Worm (Caenorhabditis elegans) whole organism, L3 larva: ENCODE measurements around the gene F08D12.15.
A peak's percentile ranks its signal among the peaks of the same experiment; 100 is the strongest.

Source experiments
- R02D3.7 ChIP-seq: fragments of 150-350 bp; optimal IDR thresholded peaks from 2 replicates; lab custom pipeline; 2014; ENCODE audit warnings: missing biosample characterization, missing genetic modification characterization
- ZK546.5 ChIP-seq: sonication (generic microtip); optimal IDR thresholded peaks from 2 replicates; lab custom pipeline; 2017; ENCODE audit warnings: missing biosample characterization, missing genetic modification characterization
- aly-2 ChIP-seq: fragments of 150-350 bp; optimal IDR thresholded peaks from 2 replicates; lab custom pipeline; 2014; ENCODE audit warnings: missing biosample characterization, missing genetic modification characterization
- ama-1 ChIP-seq: fragments of 150-350 bp; optimal IDR thresholded peaks from 2 replicates; lab custom pipeline; 2018
- ceh-28 ChIP-seq: fragments of 150-350 bp; optimal IDR thresholded peaks from 2 replicates; lab custom pipeline; 2014; ENCODE audit warnings: missing biosample characterization, missing genetic modification reagents, missing genetic modification characterization
- ceh-82 ChIP-seq: fragments of 150-350 bp; optimal IDR thresholded peaks from 2 replicates; lab custom pipeline; 2014; ENCODE audit warnings: missing biosample characterization, missing genetic modification characterization
- egl-5 ChIP-seq: fragments of 150-350 bp; optimal IDR thresholded peaks from 2 replicates; lab custom pipeline; 2017; ENCODE audit warnings: missing biosample characterization, missing genetic modification reagents, missing genetic modification characterization, inconsistent platforms
- elt-1 ChIP-seq: fragments of 150-350 bp; optimal IDR thresholded peaks from 2 replicates; lab custom pipeline; 2014; ENCODE audit warnings: missing biosample characterization, missing genetic modification characterization
- elt-2 ChIP-seq: sonication (generic microtip); optimal IDR thresholded peaks from 2 replicates; lab custom pipeline; 2016; ENCODE audit warnings: missing genetic modification reagents, mild to moderate bottlenecking, missing genetic modification characterization, missing compliant biosample characterization
- elt-3 ChIP-seq, 3 experiments: fragments of 150-350 bp in 1 of 3; sonication (generic microtip) in 2 of 3; optimal IDR thresholded peaks; 2 replicates in 2 of 3; 4 replicates in 1 of 3; lab custom pipeline; 2014 to 2017; ENCODE audit warnings: missing biosample characterization in 3 of 3, missing genetic modification characterization in 3 of 3
- eor-1 ChIP-seq, 2 experiments: fragments of 150-350 bp; optimal IDR thresholded peaks; 2 replicates each; lab custom pipeline; 2014 to 2018; ENCODE audit warnings: missing biosample characterization in 2 of 2, missing genetic modification characterization in 2 of 2
- fkh-10 ChIP-seq: sonication (generic microtip); optimal IDR thresholded peaks from 2 replicates; lab custom pipeline; 2017; ENCODE audit warnings: missing biosample characterization, missing genetic modification reagents, missing genetic modification characterization
- fkh-2 ChIP-seq: fragments of 150-350 bp; optimal IDR thresholded peaks from 2 replicates; lab custom pipeline; 2014; ENCODE audit warnings: missing biosample characterization, missing genetic modification reagents, missing genetic modification characterization
- fos-1 ChIP-seq: fragments of 150-350 bp; optimal IDR thresholded peaks from 2 replicates; lab custom pipeline; 2014; ENCODE audit warnings: missing biosample characterization, missing genetic modification characterization
- lin-15B ChIP-seq: fragments of 150-350 bp; optimal IDR thresholded peaks from 2 replicates; lab custom pipeline; 2014; ENCODE audit warnings: missing biosample characterization, missing genetic modification characterization
- lin-39 ChIP-seq: fragments of 150-350 bp; optimal IDR thresholded peaks from 2 replicates; lab custom pipeline; 2018; ENCODE audit warnings: missing biosample characterization, missing genetic modification reagents, missing genetic modification characterization
- lsy-12 ChIP-seq: sonication (generic microtip); optimal IDR thresholded peaks from 2 replicates; lab custom pipeline; 2016; ENCODE audit warnings: mild to moderate bottlenecking, missing genetic modification characterization, missing compliant biosample characterization
- mdl-1 ChIP-seq: fragments of 150-350 bp; optimal IDR thresholded peaks from 2 replicates; lab custom pipeline; 2014; ENCODE audit warnings: missing biosample characterization, missing genetic modification characterization
- mml-1 ChIP-seq: fragments of 150-350 bp; sonication (generic microtip); optimal IDR thresholded peaks from 3 replicates; lab custom pipeline; 2014; ENCODE audit warnings: missing biosample characterization, missing genetic modification characterization
- nfya-1 ChIP-seq: sonication (generic microtip); optimal IDR thresholded peaks from 2 replicates; lab custom pipeline; 2017; ENCODE audit warnings: missing genetic modification characterization, mild to moderate bottlenecking, missing compliant biosample characterization, antibody characterized with exemption, moderate library complexity; ENCODE audit not compliant: insufficient read depth
- nhr-11 ChIP-seq: fragments of 150-350 bp; optimal IDR thresholded peaks from 2 replicates; lab custom pipeline; 2014; ENCODE audit warnings: missing biosample characterization, missing genetic modification characterization
- nhr-12 ChIP-seq: fragments of 150-350 bp; optimal IDR thresholded peaks from 2 replicates; lab custom pipeline; 2014; ENCODE audit warnings: missing biosample characterization, missing genetic modification characterization
- nhr-23 ChIP-seq: fragments of 150-350 bp; optimal IDR thresholded peaks from 2 replicates; lab custom pipeline; 2014; ENCODE audit warnings: missing biosample characterization, missing genetic modification reagents, missing genetic modification characterization
- nhr-237 ChIP-seq: fragments of 150-350 bp; optimal IDR thresholded peaks from 2 replicates; lab custom pipeline; 2014; ENCODE audit warnings: missing biosample characterization, missing genetic modification characterization
- nhr-25 ChIP-seq: sonication (generic microtip); optimal IDR thresholded peaks from 2 replicates; lab custom pipeline; 2017; ENCODE audit warnings: missing biosample characterization, missing genetic modification characterization
- nhr-28 ChIP-seq: fragments of 150-350 bp; optimal IDR thresholded peaks from 2 replicates; lab custom pipeline; 2014; ENCODE audit warnings: missing biosample characterization, missing genetic modification characterization
- nhr-43 ChIP-seq: sonication (generic microtip); optimal IDR thresholded peaks from 2 replicates; lab custom pipeline; 2016; ENCODE audit warnings: mild to moderate bottlenecking, missing genetic modification characterization, missing compliant biosample characterization; ENCODE audit not compliant: poor library complexity, severe bottlenecking
- nhr-76 ChIP-seq: fragments of 150-350 bp; sonication (generic microtip); optimal IDR thresholded peaks from 5 replicates; lab custom pipeline; 2014; ENCODE audit warnings: missing biosample characterization, missing genetic modification characterization
- nhr-77 ChIP-seq: fragments of 150-350 bp; optimal IDR thresholded peaks from 2 replicates; lab custom pipeline; 2014; ENCODE audit warnings: missing biosample characterization, missing genetic modification characterization
- pha-4 ChIP-seq: fragments of 150-350 bp; optimal IDR thresholded peaks from 2 replicates; lab custom pipeline; 2014; ENCODE audit warnings: missing biosample characterization, missing genetic modification reagents, missing genetic modification characterization
- pqm-1 ChIP-seq: fragments of 150-350 bp; optimal IDR thresholded peaks from 2 replicates; lab custom pipeline; 2017; ENCODE audit warnings: missing biosample characterization, missing genetic modification characterization, inconsistent platforms
- sea-2 ChIP-seq: fragments of 150-350 bp; sonication (generic microtip); optimal IDR thresholded peaks from 4 replicates; lab custom pipeline; 2014; ENCODE audit warnings: missing biosample characterization, missing genetic modification reagents, missing genetic modification characterization
- skn-1 ChIP-seq: fragments of 150-350 bp; optimal IDR thresholded peaks from 2 replicates; lab custom pipeline; 2014; ENCODE audit warnings: missing biosample characterization, missing genetic modification characterization
- snpc-4 ChIP-seq: fragments of 150-350 bp; optimal IDR thresholded peaks from 2 replicates; lab custom pipeline; 2014; ENCODE audit warnings: missing biosample characterization, missing genetic modification characterization
- tbx-2 ChIP-seq: sonication (generic microtip); optimal IDR thresholded peaks from 2 replicates; lab custom pipeline; 2016; ENCODE audit warnings: mild to moderate bottlenecking, missing genetic modification characterization, missing compliant biosample characterization
- unc-39 ChIP-seq: sonication (generic microtip); optimal IDR thresholded peaks from 4 replicates; lab custom pipeline; 2017; ENCODE audit warnings: missing biosample characterization, missing genetic modification characterization
- unc-62 ChIP-seq: fragments of 150-350 bp; sonication (generic microtip); optimal IDR thresholded peaks from 4 replicates; lab custom pipeline; 2014; ENCODE audit warnings: missing biosample characterization, missing genetic modification reagents, missing genetic modification characterization
- zag-1 ChIP-seq: fragments of 150-350 bp; optimal IDR thresholded peaks from 2 replicates; lab custom pipeline; 2014; ENCODE audit warnings: missing biosample characterization, missing genetic modification characterization
- ztf-11 ChIP-seq: fragments of 150-350 bp; optimal IDR thresholded peaks from 2 replicates; lab custom pipeline; 2014; ENCODE audit warnings: missing biosample characterization, missing genetic modification characterization
- ztf-4 ChIP-seq: fragments of 150-350 bp; optimal IDR thresholded peaks from 2 replicates; lab custom pipeline; 2014; ENCODE audit warnings: missing biosample characterization, missing genetic modification characterization

F08D12.15 gene

ce11 chrII:2800550-2801233 lies 34.3 kb downstream of the F08D12.15 start, which contains the start of gene nhr-119 (continued):
- TF ChIP-seq egl-5 (tag; lab: Kevin White, UChicago) (no peak), skn-1 (tag; lab: Kevin White, UChicago) (peak; percentile 20), elt-3 (tag; optimal IDR thresholded peaks at IDR 0.05; lab: Kevin White, UChicago) (peak in 2 of 3 experiments; percentile 74 to 92), nhr-43 (peak; percentile 93), R02D3.7 (tag; lab: Kevin White, UChicago) (peak; percentile 48), lin-15B (tag; lab: Kevin White, UChicago) (peak; percentile 10), unc-62 (GFP tag; lab: Kevin White, UChicago) (peak; percentile 11), pqm-1 (tag; lab: Kevin White, UChicago) (peak; percentile 92), nfya-1 (tag; lab: Kevin White, UChicago) (peak; percentile 65), nhr-76 (no peak), lin-39 (tag; lab: Kevin White, UChicago) (no peak), ceh-28 (tag; lab: Kevin White, UChicago) (peak; percentile 90), aly-2 (no peak), snpc-4 (tag; lab: Kevin White, UChicago) (no peak), ztf-4 (tag; lab: Kevin White, UChicago) (no peak), lsy-12 (tag; lab: Kevin White, UChicago) (no peak), fos-1 (no peak), ZK546.5 (no peak), tbx-2 (tag; lab: Kevin White, UChicago) (no peak), zag-1 (no peak)

- TF ChIP-seq nhr-237 (no peak), egl-5 (tag; lab: Kevin White, UChicago) (no peak), elt-2 (no peak), ceh-82 (tag; lab: Kevin White, UChicago) (no peak), unc-62 (GFP tag; lab: Kevin White, UChicago) (no peak), ztf-4 (tag; lab: Kevin White, UChicago) (no peak), ama-1 (lab: Kevin White, UChicago) (no peak), nhr-12 (tag; lab: Kevin White, UChicago) (no peak), nhr-11 (tag; lab: Kevin White, UChicago) (no peak), pqm-1 (tag; lab: Kevin White, UChicago) (no peak), elt-1 (no peak), nhr-23 (tag; lab: Kevin White, UChicago) (no peak), nhr-25 (tag; lab: Kevin White, UChicago) (no peak)
These were observed 35.3 kb downstream of the F08D12.15 start for ce11 chrII:2801764-2802163.

ce11 chrII:2802804-2803586 lies 36.6 kb downstream of the F08D12.15 start:
- TF ChIP-seq elt-2 (peak; percentile 89), nhr-28 (no peak), aly-2 (no peak), zag-1 (no peak), nhr-43 (peak; percentile 15), mml-1 (tag; lab: Kevin White, UChicago) (peak; percentile 37), nfya-1 (tag; lab: Kevin White, UChicago) (no peak), pqm-1 (tag; lab: Kevin White, UChicago) (peak; percentile 64), nhr-25 (tag; lab: Kevin White, UChicago) (peak; percentile 18), elt-3 (tag; optimal IDR thresholded peaks at IDR 0.05; lab: Kevin White, UChicago) (peak in 1 of 3 experiments; percentile 30), eor-1 (tag; optimal IDR thresholded peaks at IDR 0.05; lab: Kevin White, UChicago) (no peak)

ce11 chrII:2804245-2804644 lies 37.8 kb downstream of the F08D12.15 start:
- TF ChIP-seq fkh-10 (GFP tag; lab: Kevin White, UChicago) (no peak), nfya-1 (tag; lab: Kevin White, UChicago) (peak; percentile 67), R02D3.7 (tag; lab: Kevin White, UChicago) (no peak), mdl-1 (tag; lab: Kevin White, UChicago) (no peak), nhr-28 (no peak), ceh-28 (tag; lab: Kevin White, UChicago) (no peak), pha-4 (tag; lab: Kevin White, UChicago) (peak; percentile 63), nhr-237 (no peak), nhr-76 (no peak), fos-1 (no peak), unc-39 (tag; lab: Kevin White, UChicago) (no peak), nhr-25 (tag; lab: Kevin White, UChicago) (no peak), sea-2 (GFP tag; lab: Kevin White, UChicago) (no peak), zag-1 (no peak), lin-15B (tag; lab: Kevin White, UChicago) (peak; percentile 4), ztf-11 (tag; lab: Kevin White, UChicago) (no peak), egl-5 (tag; lab: Kevin White, UChicago) (no peak), fkh-2 (tag; lab: Kevin White, UChicago) (no peak), skn-1 (tag; lab: Kevin White, UChicago) (no peak), nhr-77 (no peak)
- TF ChIP-seq, all 47 proteins: peak for 3
